Worm (Caenorhabditis elegans) whole organism, young adult: Measurements from ENCODE around the gene ncr-1.

ENCODE experiments used
- die-1 ChIP-seq: sonication (generic microtip); optimal IDR thresholded peaks from 2 replicates; lab custom pipeline; 2016; ENCODE audit warnings: missing genotype, mild to moderate bottlenecking, missing genetic modification characterization, missing compliant biosample characterization
- him-1 ChIP-seq: sonication (generic microtip); optimal IDR thresholded peaks from 2 replicates; lab custom pipeline; 2016; ENCODE audit warnings: missing genotype, missing genetic modification reagents, missing genetic modification characterization, missing compliant biosample characterization
- lsy-27 ChIP-seq: sonication (generic microtip); optimal IDR thresholded peaks from 2 replicates; lab custom pipeline; 2017; ENCODE audit warnings: missing genetic modification characterization, mild to moderate bottlenecking, missing compliant biosample characterization, antibody characterized with exemption, missing genotype, borderline replicate concordance; ENCODE audit not compliant: insufficient read depth
- sdz-38 ChIP-seq: sonication (generic microtip); optimal IDR thresholded peaks from 2 replicates; lab custom pipeline; 2016; ENCODE audit warnings: missing genotype, missing genetic modification characterization, missing compliant biosample characterization
- unc-62 ChIP-seq: fragments of 150-350 bp; optimal IDR thresholded peaks from 2 replicates; lab custom pipeline; 2014; ENCODE audit warnings: missing biosample characterization, missing genetic modification reagents, missing genetic modification characterization

ce11 chrX:4464367-4464766 lies 24.3 kb downstream of the ncr-1 start:
- TF ChIP-seq sdz-38 (tag; lab: Kevin White, UChicago) (no peak), lsy-27 (tag; lab: Kevin White, UChicago) (no peak), him-1 (no peak), unc-62 (GFP tag; lab: Kevin White, UChicago) (no peak), die-1 (no peak)
